Worm (Caenorhabditis elegans) whole organism, L4 larva: ENCODE data around the gene srt-69.

Experiments used
- cey-2 ChIP-seq: sonication (generic microtip); optimal IDR thresholded peaks from 3 replicates; lab custom pipeline; 2017; ENCODE audit warnings: missing genetic modification characterization, mild to moderate bottlenecking, missing compliant biosample characterization, antibody characterized with exemption, borderline replicate concordance; ENCODE audit not compliant: insufficient read depth
- dmd-6 ChIP-seq: fragments of 200-800 bp; sonication (Bioruptor generic); IDR thresholded peaks from 2 replicates; pipeline ENCODE4 v1.3.6; 2022; ENCODE audit warnings: missing genetic modification reagents, missing genetic modification characterization, missing compliant biosample characterization
- gei-8 ChIP-seq: fragments of 200-800 bp; sonication (Bioruptor generic); optimal IDR thresholded peaks from 2 replicates; lab custom pipeline; 2018; ENCODE audit warnings: mild to moderate bottlenecking, missing genetic modification characterization, missing compliant biosample characterization
- mdl-1 ChIP-seq, 2 experiments: fragments of 150-350 bp in 1 of 2; sonication (generic microtip) in 1 of 2; optimal IDR thresholded peaks; 2 replicates each; lab custom pipeline; 2014 to 2017; ENCODE audit warnings: missing biosample characterization in 2 of 2, missing genetic modification characterization in 2 of 2
- mep-1 ChIP-seq: fragments of 150-350 bp; sonication (generic microtip); optimal IDR thresholded peaks from 3 replicates; lab custom pipeline; 2014; ENCODE audit warnings: missing biosample characterization, missing genetic modification characterization
- mes-2 ChIP-seq: sonication (generic microtip); optimal IDR thresholded peaks from 2 replicates; lab custom pipeline; 2016; ENCODE audit warnings: missing genotype, mild to moderate bottlenecking, missing genetic modification characterization, missing compliant biosample characterization; ENCODE audit not compliant: poor library complexity, severe bottlenecking
- ztf-11 ChIP-seq: fragments of 150-350 bp; optimal IDR thresholded peaks from 2 replicates; lab custom pipeline; 2014; ENCODE audit warnings: missing biosample characterization, missing genetic modification characterization

DNA sequence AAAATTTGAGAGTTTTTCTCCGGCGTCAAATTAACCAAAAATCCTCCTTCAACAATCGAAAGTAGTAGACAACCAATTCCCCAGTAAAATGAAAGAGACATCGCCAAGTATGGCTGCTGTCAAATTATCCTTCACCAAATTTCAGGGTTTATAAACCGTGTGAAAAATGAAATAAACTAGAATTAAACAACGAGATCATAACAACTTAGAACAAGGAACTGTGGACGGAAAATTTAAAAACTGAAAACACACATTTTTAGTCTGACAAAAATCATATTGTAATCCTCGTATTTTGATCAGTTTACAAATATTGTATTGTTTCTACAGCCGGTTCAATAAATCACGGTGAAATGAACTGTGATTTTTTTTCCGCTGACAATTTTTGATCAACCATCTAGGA is 2.5 kb downstream of the srt-69 start, which contains the start of gene cest-30:
- TF ChIP-seq mdl-1 (tag; optimal IDR thresholded peaks at IDR 0.05; lab: Kevin White, UChicago) (no peak), ztf-11 (tag; lab: Kevin White, UChicago) (no peak), dmd-6 (GFP tag; lab: Robert Waterston, UW) (no peak), cey-2 (tag; lab: Kevin White, UChicago) (no peak), gei-8 (no peak), mep-1 (tag; lab: Kevin White, UChicago) (no peak), mes-2 (tag; lab: Kevin White, UChicago) (no peak)
